Fruit fly (Drosophila melanogaster) ovary, adult (tissue): ENCODE measurements around the gene CG15728.
A peak's percentile ranks its signal among the peaks of the same experiment; 100 is the strongest.

Experiments
- CG17801 ChIP-seq: fragments of 200-800 bp; optimal IDR thresholded peaks from 2 replicates; lab custom pipeline; 2019; ENCODE audit warnings: missing biosample characterization, mild to moderate bottlenecking, missing genetic modification characterization, moderate library complexity; ENCODE audit not compliant: partially characterized antibody

CG15728 gene

DNA sequence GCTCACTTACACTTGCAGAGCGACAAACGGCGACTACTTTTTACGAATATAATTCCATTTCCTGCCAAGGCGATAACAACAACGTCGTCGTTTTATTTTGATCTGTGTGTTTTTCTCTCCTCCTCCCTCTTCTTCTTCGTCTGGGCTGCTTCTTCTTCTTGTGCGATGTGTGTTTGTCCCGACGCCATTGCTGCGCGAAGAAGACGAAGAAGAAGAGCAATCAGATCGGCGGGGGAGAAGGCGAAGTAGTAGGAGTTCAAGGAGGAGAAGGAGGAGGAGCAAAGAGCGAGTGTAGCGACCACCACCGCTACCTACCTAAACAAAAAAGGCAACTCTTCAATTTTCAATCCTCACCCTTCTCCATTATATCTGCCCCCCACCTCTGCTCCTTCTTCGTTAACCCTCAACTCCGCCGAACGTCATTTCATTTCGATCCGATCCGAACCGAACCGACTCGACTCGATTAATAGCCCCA, 39.4 kb downstream of the CG15728 start:
- peak; percentile 27 for TF ChIP-seq CG17801 (GFP tag; lab: Kevin White, UChicago)

DNA sequence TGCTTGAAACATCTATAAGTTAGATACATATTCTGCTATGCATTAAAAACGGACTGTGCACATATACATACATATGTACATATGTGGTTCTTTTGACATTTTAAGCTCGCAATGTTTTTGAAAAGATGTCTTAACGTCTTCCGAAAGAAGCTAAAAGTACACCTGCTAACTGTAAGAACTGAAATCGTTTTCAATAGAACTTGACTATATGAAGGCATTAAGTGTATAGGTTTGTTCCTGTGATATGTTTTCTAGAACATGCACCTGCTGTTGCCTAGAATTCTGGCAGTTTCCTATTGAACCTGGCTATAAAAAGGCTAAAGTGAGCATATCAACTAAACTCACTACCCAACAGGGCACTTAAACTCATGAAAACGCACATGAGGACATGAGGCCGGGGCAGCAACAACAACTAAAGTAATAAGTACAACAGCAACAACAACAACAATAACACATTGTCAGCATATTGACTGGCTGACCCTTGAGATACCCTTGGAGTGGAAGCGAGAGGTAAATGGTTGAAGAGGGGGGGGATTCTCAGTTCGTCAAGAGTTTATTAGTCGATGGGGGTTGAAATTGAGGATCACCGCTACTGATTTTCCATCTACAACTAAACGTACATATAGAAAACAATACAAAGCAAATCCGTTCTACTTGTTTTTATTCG, 40.2 kb downstream of the CG15728 start:
- no peak for TF ChIP-seq CG17801 (GFP tag; lab: Kevin White, UChicago)

DNA sequence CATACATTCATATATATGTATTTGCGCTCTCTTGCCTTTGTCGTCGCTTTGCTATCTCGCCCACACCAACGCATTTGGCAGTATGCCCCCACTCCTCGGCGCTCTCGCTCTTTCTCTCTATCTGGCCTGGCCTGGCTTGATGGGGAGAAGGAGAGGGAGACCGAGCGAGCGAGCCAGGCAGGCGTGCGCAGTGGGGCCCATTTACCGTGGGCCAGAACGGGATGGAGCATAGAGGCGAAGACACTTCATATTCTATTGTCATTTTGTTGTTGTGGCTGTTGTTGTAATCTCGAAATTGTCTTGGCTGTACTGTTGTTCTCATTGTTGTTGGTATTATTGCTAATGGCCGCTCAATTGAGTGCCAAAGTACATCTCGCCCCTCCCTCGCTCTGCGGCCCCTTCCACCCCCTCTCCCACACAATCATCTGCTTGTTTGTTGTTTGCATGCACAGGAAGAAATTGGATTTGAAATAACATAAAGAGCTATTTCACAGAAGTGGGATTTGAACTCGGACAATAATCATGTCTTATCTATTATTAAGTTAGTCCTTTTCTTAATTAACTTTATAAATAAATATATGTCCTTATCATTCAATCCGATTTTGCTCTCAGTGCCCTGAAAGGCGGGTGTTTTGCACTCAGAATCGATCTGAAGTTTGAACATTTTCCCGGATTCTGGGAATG, 41.2 kb downstream of the CG15728 start:
- TF ChIP-seq CG17801 (GFP tag; lab: Kevin White, UChicago) = peak; percentile 82

DNA sequence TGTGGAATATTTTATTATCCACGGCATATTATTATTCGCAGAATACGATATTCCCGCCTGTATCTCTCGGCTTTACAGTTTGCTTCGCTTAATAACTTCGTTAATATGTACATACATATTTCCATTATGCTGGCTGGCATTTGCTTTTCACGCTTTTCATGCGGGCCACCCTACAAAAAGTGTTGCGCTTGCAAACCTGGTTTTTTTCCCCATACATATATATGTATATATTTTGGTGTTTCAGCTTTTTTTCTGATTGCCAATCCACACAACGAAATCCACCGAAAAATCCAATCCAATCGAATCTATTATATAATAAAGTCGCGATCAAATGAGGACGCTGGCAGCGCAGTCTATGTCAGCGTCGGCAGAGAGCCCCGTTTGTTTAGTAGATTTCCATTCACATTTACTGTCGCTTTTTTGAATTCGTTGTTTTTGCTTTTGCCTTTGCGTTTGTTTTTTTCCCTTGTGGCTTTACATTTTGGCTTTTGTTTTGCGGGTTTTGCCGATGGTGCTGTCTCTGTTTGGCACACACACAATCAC, 41.8 kb downstream of the CG15728 start:
- TF ChIP-seq CG17801 (GFP tag; lab: Kevin White, UChicago) = no peak

DNA sequence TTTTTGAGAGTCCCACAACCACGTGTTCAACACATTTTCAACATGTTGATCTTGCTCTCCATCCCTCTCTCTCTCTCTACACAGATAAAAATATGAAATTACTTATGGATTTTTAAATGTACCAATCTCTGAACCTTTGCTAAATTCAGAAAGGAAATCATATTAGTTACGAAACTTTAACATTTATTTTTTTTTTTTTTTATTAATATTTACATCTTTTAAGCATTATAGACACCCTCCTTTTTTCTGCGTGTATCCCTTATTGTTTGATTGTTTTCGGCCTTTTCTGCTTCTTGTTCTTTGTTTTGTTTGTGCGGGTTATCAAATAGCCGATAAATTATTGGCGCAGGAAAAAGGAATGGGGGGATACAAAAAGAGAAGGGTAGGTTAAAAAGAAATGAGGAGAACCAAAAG, 42.4 kb downstream of the CG15728 start:
- TF ChIP-seq CG17801 (GFP tag; lab: Kevin White, UChicago) = peak; percentile 95

DNA sequence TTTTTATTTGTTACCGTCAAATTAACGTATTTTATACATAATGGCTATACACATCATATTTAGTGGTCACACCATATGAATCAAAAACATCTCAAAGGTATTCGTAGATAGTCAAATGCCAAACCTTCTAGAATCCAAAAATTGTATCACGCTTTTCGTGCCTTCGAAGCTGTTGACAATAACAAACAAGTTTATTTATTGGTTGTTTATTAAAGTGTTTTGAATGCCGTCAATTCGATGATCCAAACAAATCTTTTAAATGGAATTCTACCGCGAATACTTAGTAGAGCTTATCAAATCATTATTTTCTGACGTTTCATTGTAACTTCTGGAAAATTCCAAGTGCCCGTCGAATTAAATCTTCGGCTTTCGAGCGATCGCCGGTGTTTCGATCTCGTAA, 42.9 kb downstream of the CG15728 start:
- no peak for TF ChIP-seq CG17801 (GFP tag; lab: Kevin White, UChicago)

DNA sequence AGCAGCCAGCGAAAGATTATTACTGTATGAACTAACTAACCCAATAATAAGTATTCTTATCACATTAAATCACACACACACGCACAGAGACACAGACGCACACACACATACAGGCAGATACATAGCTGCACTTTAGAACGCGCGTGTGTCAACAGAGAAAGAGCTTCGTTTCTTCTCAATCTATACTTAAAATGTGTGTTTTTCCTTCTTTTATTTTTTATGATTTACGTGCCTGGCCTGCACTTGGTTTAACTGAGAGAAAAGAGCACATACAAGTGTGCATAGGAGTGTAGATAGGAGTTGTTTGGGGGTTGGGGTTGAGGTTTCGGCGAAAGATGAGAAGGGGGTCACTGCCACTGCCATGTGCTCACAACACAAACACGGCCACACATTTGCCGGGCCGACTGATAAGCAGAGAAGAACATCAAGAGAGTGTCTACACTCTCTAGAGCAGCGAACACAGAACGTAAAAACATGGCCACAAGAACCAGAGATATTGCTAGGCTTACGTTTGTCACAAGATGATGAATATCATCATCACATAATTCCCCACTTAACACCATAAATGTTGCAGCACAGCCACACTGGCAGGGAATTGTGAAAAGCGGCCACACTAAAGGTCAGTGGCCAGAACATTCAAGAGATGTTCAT, 43.6 kb downstream of the CG15728 start:
- TF ChIP-seq CG17801 (GFP tag; lab: Kevin White, UChicago) = no peak

DNA sequence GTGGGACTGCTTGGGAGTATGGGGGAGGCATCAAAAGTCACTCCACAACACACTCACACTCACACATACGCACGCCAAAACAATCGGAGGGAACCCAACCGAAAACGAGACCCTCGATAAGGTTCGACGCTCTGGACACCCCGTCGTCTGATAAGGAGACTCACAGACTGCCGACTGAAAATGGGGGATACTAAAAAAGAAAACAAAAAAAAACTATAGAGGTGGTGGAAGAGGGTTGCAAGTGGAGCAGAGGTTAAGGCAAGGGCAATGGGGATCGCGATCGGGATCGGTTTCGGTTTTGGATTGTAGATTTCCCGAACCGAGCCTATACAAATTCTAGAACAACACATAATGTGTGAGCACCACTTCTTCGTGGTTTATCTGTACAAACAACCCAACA, 44.6 kb downstream of the CG15728 start:
- no peak for TF ChIP-seq CG17801 (GFP tag; lab: Kevin White, UChicago)

DNA sequence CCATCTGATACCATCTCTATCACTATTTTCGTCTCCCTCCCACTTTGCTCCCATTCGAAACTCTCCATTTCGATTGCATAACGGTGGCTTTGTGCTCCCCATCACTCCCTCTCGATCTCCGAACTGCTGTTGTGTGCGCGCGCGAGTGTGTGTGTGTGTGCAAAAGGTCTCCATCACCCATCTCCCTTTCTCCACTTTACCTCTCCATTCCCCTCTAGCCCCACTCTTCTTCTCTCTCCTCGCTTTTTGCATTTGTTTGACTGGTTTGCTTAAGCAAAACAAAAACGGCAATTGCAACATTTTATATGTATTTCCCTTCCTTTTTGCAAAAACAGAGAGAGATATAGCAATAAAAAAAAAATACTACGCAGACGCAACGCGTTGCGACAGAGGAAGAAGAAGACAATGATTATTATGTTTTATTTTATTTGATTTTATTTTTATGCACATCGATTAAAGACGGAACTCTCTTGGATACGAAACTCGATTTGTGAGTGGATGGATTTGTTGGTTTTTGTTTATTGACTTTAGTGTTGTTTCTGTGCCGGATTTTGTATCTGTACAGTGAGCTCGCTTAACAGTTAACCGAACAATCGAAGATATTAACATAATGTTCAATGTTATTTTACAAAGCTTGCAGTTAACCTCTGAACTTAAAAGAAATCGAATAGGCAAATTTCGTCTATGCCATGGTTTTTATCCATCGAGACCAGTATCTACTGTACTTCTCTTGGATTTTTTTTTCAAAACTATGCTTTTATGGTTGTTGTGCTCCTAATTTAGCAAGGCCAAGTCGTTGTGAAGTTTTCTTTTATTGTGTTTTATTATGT, 45.8 kb downstream of the CG15728 start:
- TF ChIP-seq CG17801 (GFP tag; lab: Kevin White, UChicago) = peak; percentile 76

DNA sequence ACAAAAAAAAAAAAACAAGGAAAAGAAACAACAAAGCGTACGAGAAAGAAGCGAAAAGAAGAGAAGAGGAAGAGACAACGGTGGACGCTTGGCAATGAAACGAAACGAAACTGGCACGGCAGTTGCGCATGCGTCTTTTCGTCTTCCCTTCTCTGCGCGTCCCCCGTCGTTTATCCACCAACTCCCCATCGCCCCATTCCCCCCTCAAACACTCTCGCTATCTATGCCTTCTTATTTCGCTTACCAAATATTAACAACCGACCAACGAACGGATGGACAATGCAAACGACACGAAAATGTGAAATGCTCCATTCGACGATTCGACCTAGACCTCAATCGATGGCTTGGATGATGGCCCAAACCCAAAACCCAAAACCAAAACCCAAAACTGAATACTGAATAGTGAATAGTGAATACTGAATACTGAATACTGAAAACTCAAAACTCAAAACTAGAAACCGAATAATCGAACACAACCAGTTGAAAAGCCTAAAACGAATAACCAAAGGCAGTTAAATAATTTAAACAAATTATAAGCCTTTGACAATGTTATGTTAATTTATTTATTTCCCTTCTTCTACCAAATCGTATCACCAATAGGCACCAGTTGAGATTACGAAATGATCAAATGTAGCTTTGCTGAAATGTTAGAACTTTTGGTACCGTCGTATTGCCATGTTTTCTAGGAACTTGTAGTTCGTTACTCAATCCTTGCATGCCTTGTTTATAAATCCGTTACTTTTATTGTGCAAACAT, 46.6 kb downstream of the CG15728 start:
- no peak for TF ChIP-seq CG17801 (GFP tag; lab: Kevin White, UChicago)

DNA sequence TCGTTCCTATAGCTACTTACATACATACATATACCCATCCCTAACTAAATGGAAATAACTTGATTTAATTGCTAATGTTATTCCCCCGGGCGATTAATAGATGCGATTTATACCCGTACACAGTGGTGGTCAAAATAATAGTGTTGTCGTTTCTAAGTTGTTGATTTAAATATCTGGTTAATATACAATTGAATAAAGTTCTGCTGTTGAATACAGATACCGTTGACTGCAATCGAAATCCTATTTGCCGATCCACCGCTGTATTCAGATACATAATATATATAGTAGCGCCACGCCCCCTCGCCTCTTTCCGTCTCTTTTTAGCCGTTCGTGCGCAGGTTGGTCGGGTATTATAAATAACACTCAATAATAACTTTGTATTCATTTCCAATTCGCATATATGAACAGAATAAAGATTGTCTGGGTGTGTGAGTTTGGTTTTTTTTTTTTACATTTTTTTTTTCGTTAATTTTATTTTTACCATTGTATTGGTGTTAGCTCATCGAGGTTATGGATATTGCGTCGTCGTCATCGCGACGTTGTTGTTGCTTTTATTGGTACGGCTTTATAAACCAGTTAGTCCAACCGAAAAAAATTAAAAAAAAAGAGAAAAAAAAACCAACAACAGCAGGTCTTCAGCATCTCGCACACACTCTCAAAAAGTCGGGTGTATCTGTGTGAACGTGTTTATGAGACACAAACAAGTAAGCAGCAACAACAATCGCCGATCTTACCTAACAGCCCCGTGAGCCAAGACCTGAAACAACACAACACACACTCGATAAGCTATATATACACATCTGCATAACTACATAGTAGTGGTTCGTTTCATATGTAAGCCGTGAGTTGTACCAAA, 48.5 kb downstream of the CG15728 start:
- no peak for TF ChIP-seq CG17801 (GFP tag; lab: Kevin White, UChicago)

DNA sequence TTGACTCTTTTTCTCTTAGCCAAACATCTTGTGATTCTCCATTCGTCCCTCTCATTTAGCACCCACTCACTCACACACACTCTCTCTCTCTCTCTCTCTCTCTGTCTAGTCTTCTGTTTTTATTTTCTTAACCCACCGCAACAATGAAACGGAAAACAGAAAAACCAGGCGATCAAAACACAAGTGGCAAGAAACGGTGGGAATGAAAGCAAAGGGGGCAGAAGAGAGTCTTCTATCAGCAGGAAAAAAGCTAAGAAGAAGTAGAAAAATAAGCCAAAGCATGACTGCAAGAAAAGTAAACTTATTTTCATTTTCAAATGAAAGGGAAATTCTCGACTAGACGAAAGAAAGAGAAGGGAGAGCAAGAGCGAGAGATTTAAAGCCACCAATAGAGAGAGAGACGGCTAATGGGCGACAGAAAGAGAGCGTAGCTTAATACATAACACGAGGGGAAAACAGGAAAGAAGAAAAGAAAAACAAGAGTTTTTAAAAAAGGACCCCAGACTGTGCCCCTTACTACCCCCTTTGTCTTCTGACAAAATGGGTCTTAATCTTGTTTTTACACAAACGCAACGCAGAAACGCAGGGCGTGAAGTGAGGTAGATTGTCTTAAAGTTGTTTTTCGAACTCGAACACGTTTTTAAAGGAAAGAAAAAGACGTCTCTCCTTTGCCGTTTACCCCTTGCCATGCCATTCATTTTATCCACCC, 49.9 kb downstream of the CG15728 start:
- TF ChIP-seq CG17801 (GFP tag; lab: Kevin White, UChicago) = no peak
